Worm (Caenorhabditis elegans): ENCODE measurements around the gene C29A12.22.

The C29A12.22 gene

DNA sequence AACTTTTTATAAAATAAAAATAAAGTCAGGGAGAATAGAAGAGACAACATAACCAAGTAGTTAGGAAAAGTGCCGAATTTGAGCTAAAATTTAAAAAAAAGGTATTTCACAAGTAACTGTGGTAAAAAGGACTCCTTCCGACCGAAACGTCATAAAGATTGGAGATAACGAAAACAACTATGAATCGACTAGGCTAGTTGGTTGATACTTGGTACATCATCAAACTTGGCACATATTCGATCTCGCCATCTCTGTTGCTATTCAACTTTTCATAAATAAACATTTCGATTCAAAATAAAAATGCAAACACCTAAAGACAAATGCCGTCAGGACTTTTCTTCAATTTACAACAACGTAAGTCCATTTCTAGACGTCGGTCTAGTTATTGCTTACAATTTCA, at the start of gene C29A12.22:
C29A12.22 (plus strand) TSS at position 301 of the 400 bp plus-strand sequence.
- no peak for TF ChIP-seq tbx-37 (GFP tag; conservative IDR thresholded peaks at IDR 0.05)
- no peak for TF ChIP-seq ama-1 (optimal IDR thresholded peaks at IDR 0.05)
- no peak for TF ChIP-seq ets-7 (tag; optimal IDR thresholded peaks at IDR 0.05)
- no peak for TF ChIP-seq tbx-11 (GFP tag; IDR thresholded peaks at IDR 0.05)
- no peak for TF ChIP-seq pes-1 (GFP tag; IDR thresholded peaks at IDR 0.05)
- TF ChIP-seq scrt-1 (GFP tag; IDR thresholded peaks at IDR 0.05), result no peak

DNA sequence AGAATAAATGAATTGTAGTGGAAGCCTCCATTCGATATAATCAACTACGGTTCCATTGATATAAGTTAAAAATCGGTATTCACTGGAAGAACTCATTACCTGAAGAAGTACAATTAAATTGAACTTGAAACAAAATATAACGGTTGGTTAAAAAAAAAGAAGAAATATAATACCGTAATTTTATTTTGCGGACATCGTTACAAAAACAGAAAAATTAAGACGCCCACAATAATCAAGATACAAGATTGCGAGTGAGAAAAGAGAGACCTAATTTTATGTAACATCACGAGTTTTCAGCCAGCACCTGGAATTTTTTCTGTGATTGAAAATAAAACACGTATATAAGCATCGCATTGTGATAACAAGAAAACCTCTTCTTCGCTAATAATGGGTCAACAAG, 49.2 kb upstream of the C29A12.22 start, which contains the start of gene sre-6:
sre-6 (minus strand) TSS at position 101 of the 400 bp plus-strand sequence.
- TF ChIP-seq ama-1 (optimal IDR thresholded peaks at IDR 0.05) (no peak), sea-1 (GFP tag; conservative IDR thresholded peaks at IDR 0.05) (no peak), ceh-13 (GFP tag; optimal IDR thresholded peaks at IDR 0.05) (no peak), ceh-36 (tag; optimal IDR thresholded peaks at IDR 0.05) (no peak), tbx-11 (GFP tag; IDR thresholded peaks at IDR 0.05) (no peak), hnd-1 (tag; optimal IDR thresholded peaks at IDR 0.05) (no peak), F13C5.2 (tag; optimal IDR thresholded peaks at IDR 0.05) (no peak), scrt-1 (GFP tag; IDR thresholded peaks at IDR 0.05) (no peak), B0310.2 (tag; optimal IDR thresholded peaks at IDR 0.05) (no peak), tra-4 (tag; optimal IDR thresholded peaks at IDR 0.05) (no peak), flt-1 (GFP tag; IDR thresholded peaks at IDR 0.05) (no peak), aly-1 (tag; optimal IDR thresholded peaks at IDR 0.05) (no peak), ets-7 (tag; optimal IDR thresholded peaks at IDR 0.05) (no peak), tbx-37 (GFP tag; conservative IDR thresholded peaks at IDR 0.05) (no peak), pes-1 (GFP tag; IDR thresholded peaks at IDR 0.05) (no peak), hmg-4 (GFP tag; optimal IDR thresholded peaks at IDR 0.05) (no peak), hmbx-1 (tag; optimal IDR thresholded peaks at IDR 0.05) (no peak)

DNA sequence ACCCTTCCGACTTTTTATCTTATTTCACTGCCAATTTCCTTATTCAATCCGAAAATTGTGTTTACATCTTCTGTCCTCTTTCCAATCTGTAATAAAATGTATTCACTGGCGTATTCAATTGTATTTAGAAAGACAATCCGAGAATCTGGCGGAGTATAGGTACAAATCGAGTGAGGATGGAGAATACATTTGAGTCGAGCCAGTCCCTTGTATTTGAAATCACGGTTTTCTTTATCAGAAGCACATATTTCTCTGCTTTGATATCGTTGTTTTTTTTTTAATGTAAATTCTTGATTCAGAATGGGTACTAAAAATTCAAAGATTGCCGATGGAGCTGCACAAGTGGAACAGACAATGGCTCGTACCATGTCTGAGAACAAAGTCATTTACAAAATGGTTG, 47.8 kb upstream of the C29A12.22 start, which contains the start of gene ocr-1:
ocr-1 (plus strand) TSS at position 301 of the 400 bp plus-strand sequence.
- TF ChIP-seq F13C5.2 (tag; optimal IDR thresholded peaks at IDR 0.05) (no peak), flt-1 (GFP tag; IDR thresholded peaks at IDR 0.05) (no peak), ets-7 (tag; optimal IDR thresholded peaks at IDR 0.05) (no peak), ama-1 (optimal IDR thresholded peaks at IDR 0.05) (no peak), hmbx-1 (tag; optimal IDR thresholded peaks at IDR 0.05) (no peak), tbx-37 (GFP tag; conservative IDR thresholded peaks at IDR 0.05) (no peak)

DNA sequence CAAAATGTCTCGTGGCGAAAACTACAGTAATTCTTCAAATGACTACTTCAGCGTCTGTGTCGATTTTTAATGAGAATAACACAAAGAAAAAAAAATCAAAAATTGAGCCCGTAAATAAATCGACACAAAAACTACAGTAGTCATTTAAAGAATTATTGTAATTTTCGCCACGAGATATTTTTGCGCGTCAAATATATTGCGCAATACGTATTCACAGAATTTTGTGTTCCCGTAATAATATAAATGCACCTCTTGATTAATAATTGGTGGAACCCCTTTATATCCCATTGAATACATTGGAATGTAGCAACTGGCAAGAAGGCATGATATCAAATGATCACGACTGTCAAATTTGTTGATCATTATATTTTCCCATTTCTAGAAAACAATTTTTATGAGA, 43.0 kb upstream of the C29A12.22 start:
- no peak for TF ChIP-seq ets-7 (tag; optimal IDR thresholded peaks at IDR 0.05)
- TF ChIP-seq pes-1 (GFP tag; IDR thresholded peaks at IDR 0.05), result no peak
- TF ChIP-seq tbx-37 (GFP tag; conservative IDR thresholded peaks at IDR 0.05), result no peak
- TF ChIP-seq sea-1 (GFP tag; conservative IDR thresholded peaks at IDR 0.05), result no peak
- TF ChIP-seq B0310.2 (tag; optimal IDR thresholded peaks at IDR 0.05), result no peak
- no peak for TF ChIP-seq F13C5.2 (tag; optimal IDR thresholded peaks at IDR 0.05)
- TF ChIP-seq hmbx-1 (tag; optimal IDR thresholded peaks at IDR 0.05), result no peak
- no peak for TF ChIP-seq ceh-13 (GFP tag; optimal IDR thresholded peaks at IDR 0.05)

DNA sequence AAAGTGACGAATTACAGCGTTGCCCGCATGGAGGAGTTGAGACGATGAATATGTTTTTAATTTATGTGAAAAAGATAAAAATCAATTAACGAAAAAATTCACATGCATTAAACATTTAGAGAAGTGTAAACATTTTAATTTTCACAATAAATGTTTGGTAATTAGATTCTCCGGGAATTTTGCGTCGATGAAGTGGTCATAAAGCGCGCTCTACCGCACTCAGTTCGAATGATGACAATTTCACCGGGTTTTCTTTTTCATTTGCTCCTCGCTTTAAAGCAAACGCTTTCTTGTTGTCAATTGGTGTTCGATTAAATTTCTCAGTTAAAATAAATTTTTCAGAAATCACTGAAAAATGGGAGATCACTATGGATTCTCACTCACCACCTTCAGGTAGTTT, 41.8 kb upstream of the C29A12.22 start, which contains the start of the genes D1054.1 and pas-2:
D1054.1 (minus strand) TSS at position 192 of the 400 bp plus-strand sequence.
pas-2 (plus strand) TSS at position 343 of the 400 bp plus-strand sequence.
- no peak for TF ChIP-seq aly-1 (tag; optimal IDR thresholded peaks at IDR 0.05)
- TF ChIP-seq hnd-1 (tag; optimal IDR thresholded peaks at IDR 0.05), result no peak
- TF ChIP-seq tra-4 (tag; optimal IDR thresholded peaks at IDR 0.05), result no peak
- TF ChIP-seq B0310.2 (tag; optimal IDR thresholded peaks at IDR 0.05), result no peak
- TF ChIP-seq ets-7 (tag; optimal IDR thresholded peaks at IDR 0.05), result no peak
- no peak for TF ChIP-seq hmg-4 (GFP tag; optimal IDR thresholded peaks at IDR 0.05)
- TF ChIP-seq scrt-1 (GFP tag; IDR thresholded peaks at IDR 0.05), result no peak
- no peak for TF ChIP-seq tbx-11 (GFP tag; IDR thresholded peaks at IDR 0.05)
- TF ChIP-seq tbx-37 (GFP tag; conservative IDR thresholded peaks at IDR 0.05), result no peak
- no peak for TF ChIP-seq sea-1 (GFP tag; conservative IDR thresholded peaks at IDR 0.05)
- no peak for TF ChIP-seq flt-1 (GFP tag; IDR thresholded peaks at IDR 0.05)
- TF ChIP-seq pes-1 (GFP tag; IDR thresholded peaks at IDR 0.05), result no peak

DNA sequence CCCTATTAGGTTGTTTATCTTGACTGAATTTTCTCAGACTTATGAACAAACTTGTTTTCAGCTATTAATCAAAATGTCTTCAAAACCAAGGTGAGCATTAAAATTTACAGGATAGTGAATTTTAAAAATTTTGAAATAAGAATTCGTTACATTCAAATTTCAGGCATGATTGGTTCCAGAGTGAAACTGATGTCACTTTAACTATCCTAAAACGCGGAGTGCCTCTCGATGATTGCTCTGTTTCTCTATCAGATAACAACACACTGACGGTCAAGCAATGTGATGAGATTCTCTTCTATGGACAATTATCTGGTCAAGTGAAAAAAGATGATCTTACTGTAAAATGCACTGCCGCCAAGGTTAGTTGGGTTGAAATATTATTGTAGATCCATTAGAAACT, 40.5 kb upstream of the C29A12.22 start, which contains the start of gene D1054.3:
D1054.3 (plus strand) TSS at position 62 of the 400 bp plus-strand sequence.
- TF ChIP-seq aly-1 (tag; optimal IDR thresholded peaks at IDR 0.05), result no peak
- no peak for TF ChIP-seq flt-1 (GFP tag; IDR thresholded peaks at IDR 0.05)
- no peak for TF ChIP-seq F13C5.2 (tag; optimal IDR thresholded peaks at IDR 0.05)

DNA sequence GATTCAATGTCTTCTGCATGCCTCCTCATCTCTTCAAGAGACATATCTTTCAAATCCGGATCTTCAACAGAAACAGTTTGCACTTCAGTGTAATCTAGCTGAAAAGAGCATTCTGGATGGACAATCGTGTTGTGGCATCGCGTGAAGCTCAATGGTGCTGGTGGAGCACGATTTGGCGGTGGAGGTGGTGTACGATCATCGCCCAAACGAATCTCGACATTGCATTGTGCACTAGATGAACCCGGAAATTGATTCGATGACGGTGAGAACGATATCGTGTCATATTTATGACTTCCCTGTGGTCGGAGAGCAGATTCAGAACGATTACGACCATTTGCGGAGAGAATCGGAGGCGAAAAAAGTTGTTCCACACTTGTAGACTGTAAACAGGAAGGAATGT, 38.6 kb upstream of the C29A12.22 start:
- no peak for TF ChIP-seq ceh-13 (GFP tag; optimal IDR thresholded peaks at IDR 0.05)
- no peak for TF ChIP-seq flt-1 (GFP tag; IDR thresholded peaks at IDR 0.05)
- TF ChIP-seq ama-1 (optimal IDR thresholded peaks at IDR 0.05), result no peak
- TF ChIP-seq hmbx-1 (tag; optimal IDR thresholded peaks at IDR 0.05), result no peak
- TF ChIP-seq hnd-1 (tag; optimal IDR thresholded peaks at IDR 0.05), result no peak
- no peak for TF ChIP-seq hmg-4 (GFP tag; optimal IDR thresholded peaks at IDR 0.05)
- TF ChIP-seq aly-1 (tag; optimal IDR thresholded peaks at IDR 0.05), result no peak
- no peak for TF ChIP-seq sea-1 (GFP tag; conservative IDR thresholded peaks at IDR 0.05)
- TF ChIP-seq tbx-37 (GFP tag; conservative IDR thresholded peaks at IDR 0.05), result no peak
- TF ChIP-seq ets-7 (tag; optimal IDR thresholded peaks at IDR 0.05), result no peak

DNA sequence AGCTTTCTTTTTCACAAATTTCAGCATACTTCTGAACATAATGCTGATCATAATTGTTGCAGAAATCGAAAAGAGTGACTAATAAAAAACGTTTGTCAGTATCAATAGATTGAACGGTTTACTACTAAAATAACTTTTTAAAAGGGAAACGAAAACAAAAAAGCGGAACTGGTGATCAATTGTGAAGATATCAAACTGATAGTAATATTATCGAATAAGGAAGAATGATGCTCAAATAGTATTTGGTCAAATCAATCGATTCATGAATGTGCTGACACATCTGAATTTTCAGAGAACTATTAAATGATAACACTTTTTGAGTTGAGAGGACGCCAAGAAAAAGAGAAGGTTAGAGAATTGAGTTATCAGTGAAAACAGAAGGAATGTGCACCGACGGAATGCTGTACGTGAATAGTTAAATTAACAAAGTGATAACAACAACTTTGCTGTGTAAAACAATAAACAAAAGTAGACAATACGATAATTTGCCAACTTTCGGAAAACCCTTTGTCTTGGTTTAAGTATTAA, 35.3 kb upstream of the C29A12.22 start, which contains the start of gene D1054.5:
D1054.5 (minus strand) TSS at position 51 of the 528 bp plus-strand sequence.
- TF ChIP-seq tbx-11 (GFP tag; IDR thresholded peaks at IDR 0.05) (no peak), scrt-1 (GFP tag; IDR thresholded peaks at IDR 0.05) (no peak), B0310.2 (tag; optimal IDR thresholded peaks at IDR 0.05) (no peak), pes-1 (GFP tag; IDR thresholded peaks at IDR 0.05) (no peak), hnd-1 (tag; optimal IDR thresholded peaks at IDR 0.05) (no peak), tbx-37 (GFP tag; conservative IDR thresholded peaks at IDR 0.05) (no peak), ceh-13 (GFP tag; optimal IDR thresholded peaks at IDR 0.05) (no peak), ceh-36 (tag; optimal IDR thresholded peaks at IDR 0.05) (no peak), tra-4 (tag; optimal IDR thresholded peaks at IDR 0.05) (no peak), sea-1 (GFP tag; conservative IDR thresholded peaks at IDR 0.05) (no peak), hmbx-1 (tag; optimal IDR thresholded peaks at IDR 0.05) (no peak), ets-7 (tag; optimal IDR thresholded peaks at IDR 0.05) (no peak), aly-1 (tag; optimal IDR thresholded peaks at IDR 0.05) (no peak), flt-1 (GFP tag; IDR thresholded peaks at IDR 0.05) (no peak), F13C5.2 (tag; optimal IDR thresholded peaks at IDR 0.05) (no peak), hmg-4 (GFP tag; optimal IDR thresholded peaks at IDR 0.05) (no peak), ama-1 (optimal IDR thresholded peaks at IDR 0.05) (no peak)
